Worm (Caenorhabditis elegans) whole organism, midembryonic: Measurements from ENCODE around the gene lis-1.

ENCODE experiments used
- cog-1 ChIP-seq: sonication (generic microtip); optimal IDR thresholded peaks from 2 replicates; lab custom pipeline; 2016; ENCODE audit warnings: missing genetic modification characterization, missing compliant biosample characterization
- flt-1 ChIP-seq: fragments of 200-800 bp; sonication (Bioruptor generic); IDR thresholded peaks from 2 replicates; pipeline ENCODE4 v1.3.6; 2022; ENCODE audit warnings: missing genetic modification characterization, missing compliant biosample characterization
- med-1 ChIP-seq: sonication (generic microtip); optimal IDR thresholded peaks from 2 replicates; lab custom pipeline; 2017; ENCODE audit warnings: missing genetic modification characterization, mild to moderate bottlenecking, missing compliant biosample characterization, antibody characterized with exemption, missing genetic modification reagents; ENCODE audit not compliant: insufficient read depth
- ref-1 ChIP-seq: fragments of 200-800 bp; sonication (Bioruptor generic); conservative IDR thresholded peaks from 2 replicates; pipeline ENCODE4 v1.3.6; 2022; ENCODE audit warnings: missing genetic modification reagents, missing genetic modification characterization, missing compliant biosample characterization
- tab-1 ChIP-seq: fragments of 200-800 bp; sonication (Bioruptor generic); IDR thresholded peaks from 2 replicates; pipeline ENCODE4 v1.3.6; 2022; ENCODE audit warnings: missing genetic modification characterization, missing compliant biosample characterization
- ztf-23 ChIP-seq: fragments of 200-800 bp; sonication (Bioruptor generic); IDR thresholded peaks from 2 replicates; pipeline ENCODE4 v1.3.6; 2022; ENCODE audit warnings: missing genetic modification reagents, missing genetic modification characterization, missing compliant biosample characterization
- ztf-29 ChIP-seq: fragments of 200-800 bp; sonication (Bioruptor generic); IDR thresholded peaks from 2 replicates; pipeline ENCODE4 v1.3.6; 2022; ENCODE audit warnings: missing genetic modification reagents, missing genetic modification characterization, missing compliant biosample characterization

DNA sequence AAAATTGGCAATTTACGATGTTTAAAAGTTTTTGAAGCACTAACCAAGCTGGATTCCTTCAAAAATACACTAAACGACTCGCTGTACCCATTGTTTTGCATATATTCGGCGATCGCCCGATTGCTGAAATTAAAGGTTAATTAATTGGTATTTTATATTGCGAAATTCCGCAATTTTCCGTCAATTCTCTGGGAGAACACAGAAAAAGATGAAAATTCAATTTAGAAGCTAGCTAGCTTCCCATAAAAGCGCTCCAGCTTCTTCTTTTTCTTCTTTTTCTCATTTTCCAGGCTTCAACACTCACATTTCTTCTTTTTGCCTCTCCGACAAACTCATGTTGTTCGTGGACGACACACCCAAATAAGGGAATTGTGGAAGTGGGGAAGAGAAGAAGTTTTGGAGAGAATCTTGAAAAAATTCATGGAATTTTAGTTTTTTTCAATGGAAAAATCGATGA lies at the start of gene lis-1:
- no peak for TF ChIP-seq med-1 (GFP tag; lab: Kevin White, UChicago)
- no peak for TF ChIP-seq tab-1 (GFP tag; lab: Robert Waterston, UW)
- TF ChIP-seq ztf-29, result no peak
- no peak for TF ChIP-seq ztf-23 (GFP tag; lab: Robert Waterston, UW)
- no peak for TF ChIP-seq ref-1
- no peak for TF ChIP-seq cog-1 (tag; lab: Kevin White, UChicago)
- TF ChIP-seq flt-1 (GFP tag; lab: Robert Waterston, UW), result no peak
